Worm (Caenorhabditis elegans) whole organism, L2 larva: ENCODE measurements around the gene srx-82.
A peak's percentile ranks its signal among the peaks of the same experiment; 100 is the strongest.

ENCODE experiments used
- egl-27 ChIP-seq: sonication (generic microtip); optimal IDR thresholded peaks from 3 replicates; lab custom pipeline; 2017; ENCODE audit warnings: missing biosample characterization, missing genetic modification reagents, missing genetic modification characterization
- elt-1 ChIP-seq: fragments of 150-350 bp; optimal IDR thresholded peaks from 2 replicates; lab custom pipeline; 2014; ENCODE audit warnings: missing biosample characterization, missing genetic modification characterization
- nhr-12 ChIP-seq: fragments of 150-350 bp; optimal IDR thresholded peaks from 2 replicates; lab custom pipeline; 2014; ENCODE audit warnings: missing biosample characterization, missing genetic modification characterization
- nhr-6 ChIP-seq: fragments of 150-350 bp; optimal IDR thresholded peaks from 2 replicates; lab custom pipeline; 2014; ENCODE audit warnings: missing biosample characterization, missing genetic modification characterization
- sma-3 ChIP-seq: sonication (generic microtip); optimal IDR thresholded peaks from 2 replicates; lab custom pipeline; 2016; ENCODE audit warnings: missing genetic modification reagents, missing genetic modification characterization, missing compliant biosample characterization
- unc-62 ChIP-seq: fragments of 150-350 bp; optimal IDR thresholded peaks from 2 replicates; lab custom pipeline; 2014; ENCODE audit warnings: missing biosample characterization, missing genetic modification reagents, missing genetic modification characterization

- TF ChIP-seq nhr-6, result no peak
- no peak for TF ChIP-seq egl-27
- TF ChIP-seq sma-3 (GFP tag; lab: Kevin White, UChicago), result peak; percentile 80
- TF ChIP-seq unc-62 (GFP tag; lab: Kevin White, UChicago), result no peak
- no peak for TF ChIP-seq nhr-12
- TF ChIP-seq elt-1 (tag; lab: Kevin White, UChicago), result peak; percentile 59
These were observed 25.4 kb downstream of the srx-82 start for ce11 chrV:11614805-11615497.
